Fruit fly (Drosophila melanogaster) whole organism: Measurements from ENCODE around the gene Etfb.

Source experiments
- Dll ChIP-seq: fragments of >200 bp; optimal IDR thresholded peaks from 2 replicates; lab custom pipeline; 2017
- psq ChIP-seq: fragments of >200 bp; optimal IDR thresholded peaks from 2 replicates; lab custom pipeline; 2017
- usp ChIP-seq: fragments of >200 bp; optimal IDR thresholded peaks from 2 replicates; lab custom pipeline; 2017; ENCODE audit warnings: missing biosample characterization, missing genetic modification characterization, mixed read lengths

DNA sequence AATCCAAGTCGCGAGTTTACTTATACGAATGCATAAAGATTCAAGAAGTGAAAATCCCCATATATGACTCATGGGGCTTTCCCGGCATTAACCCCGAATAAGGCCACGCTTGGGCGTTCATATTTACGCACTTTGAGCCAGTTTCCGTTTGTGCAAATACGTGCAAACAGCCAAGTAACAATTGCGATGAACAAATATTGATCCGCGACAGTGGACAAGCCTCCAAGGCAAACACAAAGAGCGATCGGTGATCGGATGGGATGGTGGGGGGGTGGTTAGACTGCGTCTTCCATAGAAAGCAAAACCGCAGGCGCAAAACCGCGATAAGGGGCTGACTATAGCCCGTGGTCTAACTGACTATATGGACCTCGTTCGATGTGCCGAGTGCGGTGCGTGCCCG lies 45.5 kb downstream of the Etfb start:
- no peak for TF ChIP-seq Dll
- no peak for TF ChIP-seq psq (lab: Kevin White, UChicago)
- no peak for TF ChIP-seq usp
